Worm (Caenorhabditis elegans): ENCODE data around the gene F31F4.17.

Gene F31F4.17

DNA sequence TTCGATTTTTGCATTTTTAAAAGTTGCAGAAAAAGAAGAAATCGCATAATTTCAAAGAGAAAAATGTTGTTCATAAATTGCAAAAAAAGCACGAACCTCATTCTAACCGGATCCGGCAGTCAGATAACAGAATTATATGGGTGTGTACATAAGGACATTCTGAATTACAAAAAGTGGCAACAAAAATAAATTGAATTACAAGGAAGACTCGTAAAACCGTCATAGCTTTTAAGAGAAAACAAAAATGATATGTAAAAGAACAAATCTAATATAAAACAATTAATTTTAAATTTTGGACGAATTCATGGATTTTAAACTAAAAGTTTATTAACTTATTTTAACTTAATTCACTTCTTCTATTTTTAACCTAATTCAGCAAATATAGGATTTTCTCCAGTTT, at the start of gene F31F4.17:
Gene F31F4.17, minus strand, starts transcription at position 101 of the 400 bp plus-strand sequence.
- no peak for TF ChIP-seq B0310.2 (tag; optimal IDR thresholded peaks at IDR 0.05)
- TF ChIP-seq sea-1 (GFP tag; conservative IDR thresholded peaks at IDR 0.05): no peak
- TF ChIP-seq hnd-1 (tag; optimal IDR thresholded peaks at IDR 0.05): no peak
- no peak for TF ChIP-seq tbx-37 (GFP tag; conservative IDR thresholded peaks at IDR 0.05)
- TF ChIP-seq tra-4 (tag; optimal IDR thresholded peaks at IDR 0.05): no peak
- TF ChIP-seq pes-1 (GFP tag; IDR thresholded peaks at IDR 0.05): no peak
- TF ChIP-seq flt-1 (GFP tag; IDR thresholded peaks at IDR 0.05): no peak
- no peak for TF ChIP-seq hmbx-1 (tag; optimal IDR thresholded peaks at IDR 0.05)

DNA sequence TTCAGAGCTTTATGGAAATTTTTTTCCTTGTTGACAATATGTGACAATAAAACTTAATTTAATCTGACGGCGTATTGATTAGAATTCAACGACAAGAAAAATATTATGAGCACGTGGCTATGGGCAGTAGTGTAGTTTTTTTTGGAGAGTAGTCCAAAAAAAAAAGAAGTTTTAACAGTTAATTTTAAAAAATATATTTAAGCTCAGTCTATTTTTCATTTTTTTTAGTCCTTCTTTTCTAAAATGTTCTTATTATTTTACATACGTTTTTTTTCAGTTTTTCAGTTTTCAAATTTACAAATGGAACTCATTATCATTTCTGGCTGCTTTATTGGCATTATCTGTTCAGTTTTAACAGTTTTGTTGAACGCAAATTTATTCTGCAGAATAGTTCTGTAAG, 48.7 kb upstream of the F31F4.17 start, which contains the start of gene srbc-39:
Gene srbc-39, plus strand, starts transcription at position 301 of the 400 bp plus-strand sequence.
- TF ChIP-seq ama-1 (optimal IDR thresholded peaks at IDR 0.05) (no peak), ceh-36 (tag; optimal IDR thresholded peaks at IDR 0.05) (no peak), hnd-1 (tag; optimal IDR thresholded peaks at IDR 0.05) (no peak), sea-1 (GFP tag; conservative IDR thresholded peaks at IDR 0.05) (no peak), F13C5.2 (tag; optimal IDR thresholded peaks at IDR 0.05) (no peak), flt-1 (GFP tag; IDR thresholded peaks at IDR 0.05) (no peak), pes-1 (GFP tag; IDR thresholded peaks at IDR 0.05) (no peak), tbx-11 (GFP tag; IDR thresholded peaks at IDR 0.05) (no peak), hmg-4 (GFP tag; optimal IDR thresholded peaks at IDR 0.05) (no peak), tbx-37 (GFP tag; conservative IDR thresholded peaks at IDR 0.05) (no peak), scrt-1 (GFP tag; IDR thresholded peaks at IDR 0.05) (no peak), B0310.2 (tag; optimal IDR thresholded peaks at IDR 0.05) (no peak), tra-4 (tag; optimal IDR thresholded peaks at IDR 0.05) (no peak), aly-1 (tag; optimal IDR thresholded peaks at IDR 0.05) (no peak), ets-7 (tag; optimal IDR thresholded peaks at IDR 0.05) (no peak), hmbx-1 (tag; optimal IDR thresholded peaks at IDR 0.05) (no peak), ceh-13 (GFP tag; optimal IDR thresholded peaks at IDR 0.05) (no peak)

DNA sequence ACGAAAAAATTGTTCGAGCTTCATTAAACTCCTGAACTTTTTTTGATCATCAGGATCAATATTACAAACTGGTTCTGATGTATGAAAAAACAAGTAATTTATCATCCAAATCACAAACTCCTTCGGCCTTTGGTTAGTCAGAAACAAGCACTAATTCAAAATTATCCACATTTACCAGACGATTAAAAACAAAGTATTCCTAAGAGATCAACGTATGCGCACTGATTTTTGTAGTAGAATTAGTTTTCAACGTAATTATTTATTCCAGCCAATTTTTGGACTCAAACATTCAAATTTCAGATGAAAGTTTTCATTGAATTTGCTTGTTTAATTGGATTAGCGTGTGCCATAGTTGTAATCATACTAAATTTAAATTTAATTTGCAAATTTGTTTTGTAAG, 46.8 kb upstream of the F31F4.17 start, which contains the start of gene srbc-38:
Gene srbc-38, plus strand, starts transcription at position 301 of the 400 bp plus-strand sequence.
- TF ChIP-seq F13C5.2 (tag; optimal IDR thresholded peaks at IDR 0.05) (no peak), tbx-37 (GFP tag; conservative IDR thresholded peaks at IDR 0.05) (no peak), pes-1 (GFP tag; IDR thresholded peaks at IDR 0.05) (no peak), tra-4 (tag; optimal IDR thresholded peaks at IDR 0.05) (no peak), hnd-1 (tag; optimal IDR thresholded peaks at IDR 0.05) (no peak), ceh-36 (tag; optimal IDR thresholded peaks at IDR 0.05) (no peak), scrt-1 (GFP tag; IDR thresholded peaks at IDR 0.05) (no peak), hmg-4 (GFP tag; optimal IDR thresholded peaks at IDR 0.05) (no peak), aly-1 (tag; optimal IDR thresholded peaks at IDR 0.05) (no peak), hmbx-1 (tag; optimal IDR thresholded peaks at IDR 0.05) (no peak), ets-7 (tag; optimal IDR thresholded peaks at IDR 0.05) (no peak), tbx-11 (GFP tag; IDR thresholded peaks at IDR 0.05) (no peak), ama-1 (optimal IDR thresholded peaks at IDR 0.05) (no peak), sea-1 (GFP tag; conservative IDR thresholded peaks at IDR 0.05) (no peak), B0310.2 (tag; optimal IDR thresholded peaks at IDR 0.05) (no peak), flt-1 (GFP tag; IDR thresholded peaks at IDR 0.05) (no peak), ceh-13 (GFP tag; optimal IDR thresholded peaks at IDR 0.05) (no peak)

DNA sequence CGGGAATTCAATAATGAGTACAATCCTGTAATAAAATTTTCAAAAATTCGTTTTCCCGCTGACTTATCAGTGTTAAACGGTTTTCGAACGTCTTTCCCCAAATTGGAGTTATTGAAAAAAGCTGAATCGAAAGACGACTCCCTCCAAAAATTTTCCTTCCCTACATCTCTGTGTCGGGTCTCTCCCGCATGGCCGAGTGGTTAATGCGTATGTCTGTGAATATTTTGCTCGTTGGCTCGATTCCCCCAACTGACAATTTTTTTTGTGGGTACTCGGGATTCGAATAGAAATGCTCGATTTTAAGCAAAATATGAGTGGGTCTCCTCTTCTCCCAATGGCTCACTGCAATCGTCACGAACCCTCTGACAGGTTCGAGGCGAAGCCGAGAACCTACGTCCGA, 46.3 kb upstream of the F31F4.17 start:
- peak; percentile 37; the same call in 1 of the 2 replicates for TF ChIP-seq flt-1 (GFP tag; IDR thresholded peaks at IDR 0.05)
- TF ChIP-seq scrt-1 (GFP tag; IDR thresholded peaks at IDR 0.05): peak; percentile 68; the same call in 1 of the 2 replicates
- TF ChIP-seq pes-1 (GFP tag; IDR thresholded peaks at IDR 0.05): peak; percentile 78
- TF ChIP-seq tbx-11 (GFP tag; IDR thresholded peaks at IDR 0.05): peak; percentile 27; the same call in 1 of the 2 replicates
- TF ChIP-seq tbx-37 (GFP tag; conservative IDR thresholded peaks at IDR 0.05): 0 out of 2 replicates have a peak, but pooled peaks have one; percentile 4

DNA sequence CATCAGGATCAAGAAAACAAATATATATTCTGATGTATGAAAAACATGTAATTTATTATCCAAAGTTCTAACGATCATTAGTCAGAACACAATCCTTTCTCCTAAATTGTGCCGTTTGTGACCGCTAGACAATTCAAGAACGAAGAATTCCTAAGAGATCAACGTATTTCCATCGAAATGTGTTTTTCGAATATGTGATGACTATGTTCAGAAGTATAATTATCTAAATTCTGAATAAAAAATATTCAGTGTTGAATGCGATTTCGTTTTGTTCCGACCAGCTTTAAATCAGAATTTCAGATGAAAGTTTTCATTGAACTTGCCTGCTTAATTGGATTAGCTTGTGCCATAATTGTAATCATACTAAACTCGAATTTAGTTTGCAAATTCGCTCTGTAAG, 42.1 kb upstream of the F31F4.17 start, which contains the start of gene srbc-37:
Gene srbc-37, plus strand, starts transcription at position 301 of the 400 bp plus-strand sequence.
- TF ChIP-seq tra-4 (tag; optimal IDR thresholded peaks at IDR 0.05) (no peak), aly-1 (tag; optimal IDR thresholded peaks at IDR 0.05) (no peak), pes-1 (GFP tag; IDR thresholded peaks at IDR 0.05) (no peak), hmg-4 (GFP tag; optimal IDR thresholded peaks at IDR 0.05) (no peak), hnd-1 (tag; optimal IDR thresholded peaks at IDR 0.05) (no peak), flt-1 (GFP tag; IDR thresholded peaks at IDR 0.05) (no peak), tbx-11 (GFP tag; IDR thresholded peaks at IDR 0.05) (no peak), B0310.2 (tag; optimal IDR thresholded peaks at IDR 0.05) (no peak)

DNA sequence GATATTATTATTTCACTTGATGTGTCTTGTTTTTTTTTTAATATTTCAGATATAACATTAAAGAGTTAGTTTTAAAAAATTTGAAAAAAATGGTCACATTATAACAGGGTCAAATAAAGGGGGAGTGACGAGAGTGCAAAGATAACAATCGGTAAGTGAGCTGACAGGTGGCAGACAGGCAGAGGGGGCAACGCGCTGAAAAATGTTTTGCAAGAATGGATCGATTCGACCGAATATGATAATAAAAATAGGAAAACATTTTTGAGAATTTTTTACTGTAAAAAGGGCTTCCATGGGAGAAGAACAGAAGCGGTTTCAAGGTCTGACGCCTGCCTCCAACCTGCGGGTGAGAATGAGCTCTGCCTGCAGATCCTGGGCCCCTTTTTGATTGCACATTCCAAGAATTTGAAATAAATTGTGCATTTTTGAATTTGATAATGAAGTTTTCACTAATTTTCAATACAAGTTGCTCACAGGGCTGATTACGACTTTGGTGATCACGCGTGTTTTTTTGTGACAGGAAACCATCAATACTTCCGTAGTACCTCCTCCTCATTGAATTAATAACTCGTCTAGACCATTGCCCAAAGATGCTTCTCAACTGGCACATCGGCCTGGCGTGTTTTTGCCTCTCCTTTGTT, 39.5 kb upstream of the F31F4.17 start, which contains the start of the genes ugt-29 and srx-5:
Gene ugt-29, minus strand, starts transcription at position 101 of the 641 bp plus-strand sequence.
Gene srx-5, plus strand, starts transcription at position 591 of the 641 bp plus-strand sequence.
- TF ChIP-seq scrt-1 (GFP tag; IDR thresholded peaks at IDR 0.05) (no peak), tra-4 (tag; optimal IDR thresholded peaks at IDR 0.05) (no peak)

DNA sequence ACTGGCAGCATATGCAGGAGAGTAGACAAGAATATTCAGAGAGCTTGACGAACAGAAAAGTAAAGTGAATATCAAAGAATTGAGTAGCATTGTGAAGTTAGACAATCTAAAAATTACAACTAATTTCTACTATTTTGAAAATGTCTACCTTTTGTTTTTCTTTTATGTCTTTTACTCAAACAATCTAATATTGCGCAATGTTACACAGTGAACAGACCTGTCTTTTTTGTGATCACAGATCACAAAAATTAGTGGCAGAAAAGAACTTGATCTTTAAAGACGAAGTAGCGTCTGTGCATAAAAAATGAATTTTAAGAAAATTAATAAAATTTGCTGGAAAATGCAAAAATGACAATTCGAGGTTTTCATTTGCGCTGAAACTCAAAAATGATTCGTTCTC, 38.9 kb upstream of the F31F4.17 start:
- TF ChIP-seq aly-1 (tag; optimal IDR thresholded peaks at IDR 0.05) (no peak), tra-4 (tag; optimal IDR thresholded peaks at IDR 0.05) (no peak), ama-1 (optimal IDR thresholded peaks at IDR 0.05) (no peak), scrt-1 (GFP tag; IDR thresholded peaks at IDR 0.05) (no peak), ceh-36 (tag; optimal IDR thresholded peaks at IDR 0.05) (no peak), hmbx-1 (tag; optimal IDR thresholded peaks at IDR 0.05) (no peak)

DNA sequence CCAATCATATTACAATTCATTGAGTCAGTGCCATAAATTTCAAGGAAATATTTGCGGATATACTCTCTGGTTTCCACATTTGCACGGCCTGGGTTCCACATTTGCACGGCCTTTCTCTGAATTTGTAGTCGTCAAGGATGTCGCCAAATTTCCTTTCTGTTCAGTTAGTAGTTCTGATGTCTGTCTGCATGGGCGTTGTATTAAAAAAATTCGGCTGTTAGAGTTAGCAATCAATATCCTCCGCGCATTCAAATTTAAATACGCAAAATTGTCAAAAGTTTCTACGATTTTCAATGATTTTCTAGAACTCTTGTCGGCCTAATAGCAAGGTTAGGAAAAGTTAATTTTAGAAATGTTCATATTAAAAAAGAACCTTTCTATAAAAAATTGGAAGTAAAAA, 35.8 kb upstream of the F31F4.17 start, which contains the start of gene srj-52:
Gene srj-52, minus strand, starts transcription at position 101 of the 400 bp plus-strand sequence.
- no peak for TF ChIP-seq sea-1 (GFP tag; conservative IDR thresholded peaks at IDR 0.05)
